Fruit fly (Drosophila melanogaster): ENCODE measurements around the gene CG14965.

DNA sequence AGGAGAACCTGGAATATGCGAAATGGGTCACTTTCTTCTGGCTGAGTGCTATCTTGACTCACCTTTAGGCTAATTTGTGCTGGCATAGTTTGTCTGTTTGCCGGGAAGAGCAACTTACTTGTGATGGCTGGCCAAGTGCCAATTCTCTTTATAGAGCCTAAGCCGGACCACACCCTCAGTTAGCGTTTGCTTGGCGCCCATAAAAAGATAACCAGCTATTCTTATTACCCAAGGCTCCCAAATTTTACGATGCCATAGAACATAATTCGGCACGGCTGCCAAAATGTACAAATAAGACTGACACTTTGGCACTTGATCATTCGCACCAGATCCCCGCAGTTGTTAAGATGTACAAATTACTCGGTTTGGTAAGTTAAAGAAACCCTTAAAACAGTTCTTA, 2.6 kb downstream of the CG14965 start, which contains the start of the genes CG42525 and CG14958:
- TF ChIP-seq br (GFP tag; optimal IDR thresholded peaks at IDR 0.05), result no peak
- TF ChIP-seq h (GFP tag; optimal IDR thresholded peaks at IDR 0.05), result no peak
- no peak for TF ChIP-seq dmrt93B (GFP tag; optimal IDR thresholded peaks at IDR 0.05)
- no peak for TF ChIP-seq sv (GFP tag; optimal IDR thresholded peaks at IDR 0.05)
- no peak for TF ChIP-seq OdsH (GFP tag; optimal IDR thresholded peaks at IDR 0.05)
- no peak for TF ChIP-seq sage (GFP tag; optimal IDR thresholded peaks at IDR 0.05)
- TF ChIP-seq Rel (GFP tag; optimal IDR thresholded peaks at IDR 0.05), result no peak
- no peak for TF ChIP-seq Rel (tag; optimal IDR thresholded peaks at IDR 0.05)
- TF ChIP-seq Hr78 (GFP tag; optimal IDR thresholded peaks at IDR 0.05), result no peak
